Worm (Caenorhabditis elegans): ENCODE results near the gene dpf-4.

- TF ChIP-seq pes-1 (GFP tag; IDR thresholded peaks at IDR 0.05) (no peak), aly-1 (tag; optimal IDR thresholded peaks at IDR 0.05) (no peak), hmbx-1 (tag; optimal IDR thresholded peaks at IDR 0.05) (no peak), ama-1 (optimal IDR thresholded peaks at IDR 0.05) (no peak), B0310.2 (tag; optimal IDR thresholded peaks at IDR 0.05) (no peak), ceh-13 (GFP tag; optimal IDR thresholded peaks at IDR 0.05) (no peak), tbx-11 (GFP tag; IDR thresholded peaks at IDR 0.05) (no peak)
Observed at ce11 chrIII:5828065-5828464, 31.0 kb upstream of the dpf-4 start.

All from whole organism, early embryonic.